Worm (Caenorhabditis elegans) whole organism, L2 larva: ENCODE results near the gene nhr-280.

ENCODE experiments used
- C34F6.9 ChIP-seq: fragments of 150-350 bp; optimal IDR thresholded peaks from 2 replicates; lab custom pipeline; 2014; ENCODE audit warnings: missing biosample characterization, missing genetic modification characterization
- F13H6.1 ChIP-seq: sonication (generic microtip); optimal IDR thresholded peaks from 2 replicates; lab custom pipeline; 2016; ENCODE audit warnings: missing genetic modification characterization, missing compliant biosample characterization
- R02D3.7 ChIP-seq: fragments of 150-350 bp; optimal IDR thresholded peaks from 2 replicates; lab custom pipeline; 2014; ENCODE audit warnings: missing biosample characterization, missing genetic modification characterization
- ZK546.5 ChIP-seq: sonication (generic microtip); optimal IDR thresholded peaks from 2 replicates; lab custom pipeline; 2017; ENCODE audit warnings: missing biosample characterization, missing genetic modification characterization
- alr-1 ChIP-seq: fragments of 150-350 bp; optimal IDR thresholded peaks from 2 replicates; lab custom pipeline; 2014; ENCODE audit warnings: missing biosample characterization, missing genetic modification characterization
- aly-2 ChIP-seq: fragments of 150-350 bp; optimal IDR thresholded peaks from 2 replicates; lab custom pipeline; 2014; ENCODE audit warnings: missing biosample characterization, missing genetic modification characterization
- ama-1 ChIP-seq: fragments of 150-350 bp; optimal IDR thresholded peaks from 2 replicates; lab custom pipeline; 2018; ENCODE audit warnings: inconsistent platforms
- blmp-1 ChIP-seq: sonication (generic microtip); optimal IDR thresholded peaks from 2 replicates; lab custom pipeline; 2017; ENCODE audit warnings: missing genetic modification characterization, mild to moderate bottlenecking, missing compliant biosample characterization, antibody characterized with exemption, moderate library complexity; ENCODE audit not compliant: insufficient read depth
- ceh-16 ChIP-seq: fragments of 150-350 bp; optimal IDR thresholded peaks from 2 replicates; lab custom pipeline; 2014; ENCODE audit warnings: missing biosample characterization, missing genetic modification characterization
- ceh-82 ChIP-seq: fragments of 150-350 bp; optimal IDR thresholded peaks from 2 replicates; lab custom pipeline; 2014; ENCODE audit warnings: missing biosample characterization, missing genetic modification characterization
- crh-2 ChIP-seq: sonication (generic microtip); optimal IDR thresholded peaks from 2 replicates; lab custom pipeline; 2017; ENCODE audit warnings: missing biosample characterization, missing genetic modification characterization
- dmd-4 ChIP-seq: sonication (generic microtip); optimal IDR thresholded peaks from 2 replicates; lab custom pipeline; 2017; ENCODE audit warnings: missing biosample characterization, missing genetic modification characterization
- egl-27 ChIP-seq: sonication (generic microtip); optimal IDR thresholded peaks from 3 replicates; lab custom pipeline; 2017; ENCODE audit warnings: missing biosample characterization, missing genetic modification reagents, missing genetic modification characterization
- elt-1 ChIP-seq: fragments of 150-350 bp; optimal IDR thresholded peaks from 2 replicates; lab custom pipeline; 2014; ENCODE audit warnings: missing biosample characterization, missing genetic modification characterization
- fos-1 ChIP-seq: fragments of 150-350 bp; optimal IDR thresholded peaks from 2 replicates; lab custom pipeline; 2014; ENCODE audit warnings: missing biosample characterization, missing genetic modification characterization
- gmeb-1 ChIP-seq: fragments of 150-350 bp; optimal IDR thresholded peaks from 2 replicates; lab custom pipeline; 2014; ENCODE audit warnings: missing biosample characterization, missing genetic modification characterization
- lin-39 ChIP-seq: fragments of 150-350 bp; optimal IDR thresholded peaks from 2 replicates; lab custom pipeline; 2014; ENCODE audit warnings: missing biosample characterization, missing genetic modification reagents, missing genetic modification characterization
- lsy-2 ChIP-seq, 2 experiments: fragments of 150-350 bp in 1 of 2; sonication (generic microtip) in 1 of 2; optimal IDR thresholded peaks; 2 replicates each; lab custom pipeline; 2014 to 2017; ENCODE audit warnings: missing biosample characterization in 2 of 2, missing genetic modification characterization in 2 of 2
- mab-5 ChIP-seq: fragments of 150-350 bp; optimal IDR thresholded peaks from 2 replicates; lab custom pipeline; 2014; ENCODE audit warnings: missing biosample characterization, missing genetic modification characterization
- mbf-1 ChIP-seq: sonication (generic microtip); optimal IDR thresholded peaks from 2 replicates; lab custom pipeline; 2017; ENCODE audit warnings: missing biosample characterization, missing genetic modification characterization
- mdl-1 ChIP-seq, 2 experiments: fragments of 150-350 bp in 1 of 2; sonication (generic microtip) in 1 of 2; optimal IDR thresholded peaks; 2 replicates each; lab custom pipeline; 2017; ENCODE audit warnings: missing biosample characterization in 2 of 2, missing genetic modification characterization in 2 of 2
- nhr-10 ChIP-seq: sonication (generic microtip); optimal IDR thresholded peaks from 2 replicates; lab custom pipeline; 2017; ENCODE audit warnings: missing biosample characterization, missing genetic modification characterization
- nhr-11 ChIP-seq: fragments of 150-350 bp; optimal IDR thresholded peaks from 2 replicates; lab custom pipeline; 2014; ENCODE audit warnings: missing biosample characterization, missing genetic modification characterization
- nhr-12 ChIP-seq: fragments of 150-350 bp; optimal IDR thresholded peaks from 2 replicates; lab custom pipeline; 2014; ENCODE audit warnings: missing biosample characterization, missing genetic modification characterization
- nhr-129 ChIP-seq: fragments of 150-350 bp; optimal IDR thresholded peaks from 2 replicates; lab custom pipeline; 2014; ENCODE audit warnings: missing biosample characterization, missing genetic modification characterization
- nhr-21 ChIP-seq: fragments of 150-350 bp; optimal IDR thresholded peaks from 2 replicates; lab custom pipeline; 2014; ENCODE audit warnings: missing biosample characterization, missing genetic modification characterization
- nhr-23 ChIP-seq: fragments of 150-350 bp; optimal IDR thresholded peaks from 2 replicates; lab custom pipeline; 2014; ENCODE audit warnings: missing biosample characterization, missing genetic modification reagents, missing genetic modification characterization
- nhr-237 ChIP-seq: fragments of 150-350 bp; optimal IDR thresholded peaks from 2 replicates; lab custom pipeline; 2014; ENCODE audit warnings: missing biosample characterization, missing genetic modification characterization
- nhr-6 ChIP-seq: fragments of 150-350 bp; optimal IDR thresholded peaks from 2 replicates; lab custom pipeline; 2014; ENCODE audit warnings: missing biosample characterization, missing genetic modification characterization
- peb-1 ChIP-seq: fragments of 150-350 bp; optimal IDR thresholded peaks from 2 replicates; lab custom pipeline; 2014; ENCODE audit warnings: missing biosample characterization, missing genetic modification characterization
- sem-4 ChIP-seq: fragments of 150-350 bp; optimal IDR thresholded peaks from 2 replicates; lab custom pipeline; 2014; ENCODE audit warnings: missing biosample characterization, missing genetic modification reagents, missing genetic modification characterization
- sma-3 ChIP-seq: sonication (generic microtip); optimal IDR thresholded peaks from 2 replicates; lab custom pipeline; 2016; ENCODE audit warnings: missing genetic modification reagents, missing genetic modification characterization, missing compliant biosample characterization
- unc-39 ChIP-seq: fragments of 150-350 bp; optimal IDR thresholded peaks from 2 replicates; lab custom pipeline; 2014; ENCODE audit warnings: missing biosample characterization, missing genetic modification characterization
- unc-55 ChIP-seq: fragments of 150-350 bp; sonication (generic microtip); optimal IDR thresholded peaks from 3 replicates; lab custom pipeline; 2014; ENCODE audit warnings: missing biosample characterization, missing genetic modification reagents, missing genetic modification characterization
- unc-62 ChIP-seq: fragments of 150-350 bp; optimal IDR thresholded peaks from 2 replicates; lab custom pipeline; 2014; ENCODE audit warnings: missing biosample characterization, missing genetic modification reagents, missing genetic modification characterization
- zag-1 ChIP-seq: fragments of 150-350 bp; optimal IDR thresholded peaks from 2 replicates; lab custom pipeline; 2014; ENCODE audit warnings: missing biosample characterization, missing genetic modification characterization
- ztf-11 ChIP-seq: sonication (generic microtip); optimal IDR thresholded peaks from 2 replicates; lab custom pipeline; 2017; ENCODE audit warnings: missing biosample characterization, missing genetic modification characterization
- ztf-4 ChIP-seq: fragments of 150-350 bp; optimal IDR thresholded peaks from 2 replicates; lab custom pipeline; 2014; ENCODE audit warnings: missing biosample characterization, missing genetic modification characterization

The nhr-280 gene

ce11 chrIII:143121-143520 is 12.6 kb upstream of the nhr-280 start, which contains the start of gene fbxb-82:
Gene fbxb-82, minus strand, starts transcription at chrIII:143221.
- no peak for TF ChIP-seq alr-1
- no peak for TF ChIP-seq mdl-1 (tag; optimal IDR thresholded peaks at IDR 0.05; lab: Kevin White, UChicago)
- TF ChIP-seq unc-39 (tag; lab: Kevin White, UChicago) = no peak
- TF ChIP-seq nhr-10 (tag; lab: Kevin White, UChicago) = no peak
- no peak for TF ChIP-seq ztf-11 (tag; lab: Kevin White, UChicago)
- no peak for TF ChIP-seq lin-39 (tag; lab: Kevin White, UChicago)

ce11 chrIII:140904-141303 is 10.4 kb upstream of the nhr-280 start, which contains the start of gene fbxb-81:
Gene fbxb-81, minus strand, starts transcription at chrIII:141217.
- TF ChIP-seq elt-1 (no peak), dmd-4 (tag; lab: Kevin White, UChicago) (no peak)

ce11 chrIII:134194-134593 is 3.6 kb upstream of the nhr-280 start, which contains the start of gene pals-25:
Gene pals-25, plus strand, starts transcription at chrIII:134494.
- TF ChIP-seq nhr-12 (tag; lab: Kevin White, UChicago) (no peak), unc-55 (GFP tag; lab: Kevin White, UChicago) (no peak), sem-4 (no peak), ceh-82 (no peak), ceh-16 (no peak)

ce11 chrIII:132118-132517 is 1.6 kb upstream of the nhr-280 start, which contains the start of gene pals-22:
Gene pals-22, plus strand, starts transcription at chrIII:132418.
- TF ChIP-seq sma-3 (no peak), egl-27 (tag; lab: Kevin White, UChicago) (no peak), mbf-1 (tag; lab: Kevin White, UChicago) (no peak), lsy-2 (tag; optimal IDR thresholded peaks at IDR 0.05; lab: Kevin White, UChicago) (no peak), sem-4 (no peak)

- TF ChIP-seq unc-62 (GFP tag; lab: Kevin White, UChicago) (no peak), lin-39 (tag; lab: Kevin White, UChicago) (no peak), R02D3.7 (tag; lab: Kevin White, UChicago) (no peak), ZK546.5 (no peak), C34F6.9 (tag; lab: Kevin White, UChicago) (peak; percentile 83), crh-2 (tag; lab: Kevin White, UChicago) (peak; percentile 60), nhr-129 (tag; lab: Kevin White, UChicago) (peak; percentile 79), zag-1 (tag; lab: Kevin White, UChicago) (peak; percentile 19), fos-1 (tag; lab: Kevin White, UChicago) (peak; percentile 54), gmeb-1 (tag; lab: Kevin White, UChicago) (peak; percentile 46), unc-39 (tag; lab: Kevin White, UChicago) (no peak), peb-1 (tag; lab: Kevin White, UChicago) (no peak), nhr-23 (no peak), aly-2 (tag; lab: Kevin White, UChicago) (no peak), ceh-16 (no peak), ztf-11 (tag; lab: Kevin White, UChicago) (no peak), alr-1 (no peak), ztf-4 (no peak), nhr-11 (no peak), nhr-12 (tag; lab: Kevin White, UChicago) (no peak), nhr-6 (tag; lab: Kevin White, UChicago) (peak; percentile 31), lsy-2 (tag; optimal IDR thresholded peaks at IDR 0.05; lab: Kevin White, UChicago) (peak in 1 of 2 experiments; percentile 75), elt-1 (no peak), mab-5 (tag; lab: Kevin White, UChicago) (no peak), ceh-82 (no peak), blmp-1 (no peak), mbf-1 (tag; lab: Kevin White, UChicago) (no peak), unc-55 (GFP tag; lab: Kevin White, UChicago) (peak; percentile 84), nhr-21 (tag; lab: Kevin White, UChicago) (peak; percentile 16), F13H6.1 (tag; lab: Kevin White, UChicago) (peak; percentile 22), mdl-1 (tag; optimal IDR thresholded peaks at IDR 0.05; lab: Kevin White, UChicago) (no peak), ama-1 (lab: Kevin White, UChicago) (no peak), nhr-237 (tag; lab: Kevin White, UChicago) (no peak)
Measured at ce11 chrIII:131627-132026, 1.1 kb upstream of the nhr-280 start.
